Fruit fly (Drosophila melanogaster): ENCODE measurements around the gene CG13699.

CG13699 gene

dm6 chr3L:18187472-18188089 lies 25.3 kb upstream of the CG13699 start:
- TF ChIP-seq Hr96 (GFP tag; optimal IDR thresholded peaks at IDR 0.05): no peak
- no peak for TF ChIP-seq CG33017 (tag; optimal IDR thresholded peaks at IDR 0.05)
- TF ChIP-seq bab1 (GFP tag; optimal IDR thresholded peaks at IDR 0.05): peak; percentile 10
- no peak for TF ChIP-seq CG7101 (tag; optimal IDR thresholded peaks at IDR 0.05)
- no peak for TF ChIP-seq CG11617 (GFP tag; optimal IDR thresholded peaks at IDR 0.05)
- no peak for TF ChIP-seq CG12768 (GFP tag; optimal IDR thresholded peaks at IDR 0.05)
- no peak for TF ChIP-seq Mnt (GFP tag; optimal IDR thresholded peaks at IDR 0.05)
- peak; percentile 97 for TF ChIP-seq tj (GFP tag; optimal IDR thresholded peaks at IDR 0.05)
- TF ChIP-seq cic (GFP tag; optimal IDR thresholded peaks at IDR 0.05): no peak
- no peak for TF ChIP-seq kay (GFP tag; ENCODE audit: borderline replicate concordance)
- TF ChIP-seq pad (GFP tag; optimal IDR thresholded peaks at IDR 0.05): no peak
- no peak for TF ChIP-seq cnc (optimal IDR thresholded peaks at IDR 0.05)
- TF ChIP-seq toe (GFP tag; optimal IDR thresholded peaks at IDR 0.05): no peak

dm6 chr3L:18186779-18187178 lies 24.5 kb upstream of the CG13699 start:
- TF ChIP-seq Crg-1 (GFP tag; optimal IDR thresholded peaks at IDR 0.05) (no peak), kay (GFP tag; ENCODE audit: borderline replicate concordance) (peak; percentile 31), CG11617 (GFP tag; optimal IDR thresholded peaks at IDR 0.05) (no peak)

dm6 chr3L:18186313-18186625 lies 23.9 kb upstream of the CG13699 start:
- TF ChIP-seq kay (GFP tag; ENCODE audit: borderline replicate concordance) (peak; percentile 12), Crg-1 (GFP tag; optimal IDR thresholded peaks at IDR 0.05) (no peak)

- TF ChIP-seq toe (GFP tag; optimal IDR thresholded peaks at IDR 0.05) (peak; percentile 91), Clk (GFP tag; optimal IDR thresholded peaks at IDR 0.05) (peak; percentile 89), bab1 (GFP tag; optimal IDR thresholded peaks at IDR 0.05) (peak; percentile 91), cnc (optimal IDR thresholded peaks at IDR 0.05) (no peak), Mnt (GFP tag; optimal IDR thresholded peaks at IDR 0.05) (peak; percentile 74), CG5204 (GFP tag; optimal IDR thresholded peaks at IDR 0.05) (peak; percentile 92), kay (GFP tag; ENCODE audit: borderline replicate concordance) (peak; percentile 62), CG7045 (GFP tag; optimal IDR thresholded peaks at IDR 0.05) (peak; percentile 95), cic (GFP tag; optimal IDR thresholded peaks at IDR 0.05) (peak; percentile 73), ovo (GFP tag; optimal IDR thresholded peaks at IDR 0.05) (peak; percentile 65), CG7101 (tag; optimal IDR thresholded peaks at IDR 0.05) (peak; percentile 87), Crg-1 (GFP tag; optimal IDR thresholded peaks at IDR 0.05) (peak; percentile 85), CG14711 (tag; optimal IDR thresholded peaks at IDR 0.05) (peak; percentile 85), tj (GFP tag; optimal IDR thresholded peaks at IDR 0.05) (peak; percentile 78), CG1620 (GFP tag; optimal IDR thresholded peaks at IDR 0.05) (peak; percentile 73), CG12768 (GFP tag; optimal IDR thresholded peaks at IDR 0.05) (peak; percentile 82), CG11617 (GFP tag; optimal IDR thresholded peaks at IDR 0.05) (peak; percentile 93), CG33017 (tag; optimal IDR thresholded peaks at IDR 0.05) (peak; percentile 80), Hr96 (GFP tag; optimal IDR thresholded peaks at IDR 0.05) (peak; percentile 88), pad (GFP tag; optimal IDR thresholded peaks at IDR 0.05) (peak; percentile 80)
Measured at dm6 chr3L:18185542-18186312, 23.4 kb upstream of the CG13699 start, which contains the start of gene hid. Gene hid (minus strand): TSS chr3L:18185641.

- no peak for TF ChIP-seq ovo (GFP tag; optimal IDR thresholded peaks at IDR 0.05)
- no peak for TF ChIP-seq kay (GFP tag; ENCODE audit: borderline replicate concordance)
- TF ChIP-seq pad (GFP tag; optimal IDR thresholded peaks at IDR 0.05): no peak
- TF ChIP-seq CG5204 (GFP tag; optimal IDR thresholded peaks at IDR 0.05): no peak
- no peak for TF ChIP-seq CG7101 (tag; optimal IDR thresholded peaks at IDR 0.05)
- no peak for TF ChIP-seq CG7045 (GFP tag; optimal IDR thresholded peaks at IDR 0.05)
- no peak for TF ChIP-seq CG33017 (tag; optimal IDR thresholded peaks at IDR 0.05)
- TF ChIP-seq CG12768 (GFP tag; optimal IDR thresholded peaks at IDR 0.05): no peak
- no peak for TF ChIP-seq toe (GFP tag; optimal IDR thresholded peaks at IDR 0.05)
Measured at dm6 chr3L:18184762-18185161, 22.4 kb upstream of the CG13699 start.

- TF ChIP-seq tj (GFP tag; optimal IDR thresholded peaks at IDR 0.05) (peak; percentile 93), kay (GFP tag; ENCODE audit: borderline replicate concordance) (peak; percentile 20), CG11617 (GFP tag; optimal IDR thresholded peaks at IDR 0.05) (no peak)
Measured at dm6 chr3L:18183928-18184327, 21.6 kb upstream of the CG13699 start.

dm6 chr3L:18181900-18182299 lies 19.6 kb upstream of the CG13699 start:
- peak; percentile 59 for TF ChIP-seq pad (GFP tag; optimal IDR thresholded peaks at IDR 0.05)
- TF ChIP-seq Clk (GFP tag; optimal IDR thresholded peaks at IDR 0.05): no peak
